Worm (Caenorhabditis elegans) whole organism, L4/young adult: Measurements from ENCODE around the gene C16C10.2.

ENCODE experiments used
- W03F9.2 ChIP-seq: fragments of 150-350 bp; optimal IDR thresholded peaks from 2 replicates; lab custom pipeline; 2014; ENCODE audit warnings: missing biosample characterization, missing genetic modification characterization
- him-1 ChIP-seq: sonication (generic microtip); optimal IDR thresholded peaks from 2 replicates; lab custom pipeline; 2016; ENCODE audit warnings: missing genotype, missing genetic modification reagents, missing genetic modification characterization, missing compliant biosample characterization

- TF ChIP-seq him-1, result no peak
- TF ChIP-seq W03F9.2, result no peak
Measured at ce11 chrIII:4190241-4190640, 11.8 kb upstream of the C16C10.2 start, which contains the start of gene spp-28.
